Worm (Caenorhabditis elegans): ENCODE data around the gene kcmf-1.

DNA sequence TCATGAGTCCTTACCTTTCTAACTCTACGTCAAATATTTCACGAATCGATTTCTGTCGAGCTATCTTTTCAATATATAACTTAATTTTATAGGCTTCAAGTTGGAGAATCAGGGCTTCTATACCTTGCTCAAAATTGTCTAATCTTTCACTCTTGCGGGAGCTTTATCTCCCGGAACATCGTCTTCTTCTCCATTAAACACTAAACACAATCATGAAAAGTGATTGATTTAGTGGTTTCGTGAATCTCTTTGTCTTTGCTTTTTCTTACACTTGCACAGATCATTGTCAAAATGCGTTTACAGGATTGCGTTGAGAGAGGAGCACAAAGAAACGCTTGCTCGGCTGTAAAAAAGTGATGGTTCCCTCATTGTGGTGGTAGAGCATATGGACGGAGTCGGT lies 40.8 kb upstream of the kcmf-1 start:
- no peak for TF ChIP-seq sptf-1 (tag; optimal IDR thresholded peaks at IDR 0.05)
- TF ChIP-seq unc-62 (GFP tag; optimal IDR thresholded peaks at IDR 0.05) = no peak
- TF ChIP-seq nhr-76 (tag; optimal IDR thresholded peaks at IDR 0.05) = no peak
- TF ChIP-seq elt-1 (tag; optimal IDR thresholded peaks at IDR 0.05; ENCODE audit: borderline replicate concordance, insufficient read depth) = no peak
- no peak for TF ChIP-seq nhr-28 (tag; optimal IDR thresholded peaks at IDR 0.05)
- no peak for TF ChIP-seq lin-13 (tag; optimal IDR thresholded peaks at IDR 0.05)
- no peak for TF ChIP-seq snpc-4 (tag; optimal IDR thresholded peaks at IDR 0.05)
- no peak for TF ChIP-seq cnd-1 (tag; optimal IDR thresholded peaks at IDR 0.05)
- no peak for TF ChIP-seq blmp-1 (tag; optimal IDR thresholded peaks at IDR 0.05)
- no peak for TF ChIP-seq ceh-83 (GFP tag; optimal IDR thresholded peaks at IDR 0.05)
- no peak for TF ChIP-seq ztf-11 (tag; optimal IDR thresholded peaks at IDR 0.05)
